Worm (Caenorhabditis elegans): ENCODE results near the gene T18D3.1.

Gene T18D3.1

DNA sequence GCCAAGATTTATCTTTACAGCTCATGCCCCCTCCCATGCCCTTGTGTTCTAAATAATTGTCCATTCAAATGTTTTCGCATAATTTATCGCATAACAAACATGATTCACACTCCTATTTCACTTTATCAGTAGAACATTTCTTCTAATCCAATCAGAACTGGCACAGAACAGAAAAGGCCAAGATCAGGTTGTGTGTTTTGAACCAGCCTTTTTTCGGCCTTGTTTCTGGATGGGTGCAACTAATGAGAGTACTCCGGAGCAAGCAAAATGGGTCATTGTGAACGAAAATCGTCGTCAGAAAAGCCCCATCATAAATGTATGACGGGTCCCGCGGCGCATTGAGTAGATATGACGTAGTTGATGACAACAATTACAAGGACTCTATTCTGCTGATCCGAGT is 36.6 kb downstream of the T18D3.1 start:
- TF ChIP-seq efl-1 (optimal IDR thresholded peaks at IDR 0.05) = no peak
- peak in 1 of 2 experiments; percentile 78 for TF ChIP-seq efl-1 (GFP tag; optimal IDR thresholded peaks at IDR 0.05 in 1 of 2)
- no peak for TF ChIP-seq elt-2 (tag; optimal IDR thresholded peaks at IDR 0.05)

DNA sequence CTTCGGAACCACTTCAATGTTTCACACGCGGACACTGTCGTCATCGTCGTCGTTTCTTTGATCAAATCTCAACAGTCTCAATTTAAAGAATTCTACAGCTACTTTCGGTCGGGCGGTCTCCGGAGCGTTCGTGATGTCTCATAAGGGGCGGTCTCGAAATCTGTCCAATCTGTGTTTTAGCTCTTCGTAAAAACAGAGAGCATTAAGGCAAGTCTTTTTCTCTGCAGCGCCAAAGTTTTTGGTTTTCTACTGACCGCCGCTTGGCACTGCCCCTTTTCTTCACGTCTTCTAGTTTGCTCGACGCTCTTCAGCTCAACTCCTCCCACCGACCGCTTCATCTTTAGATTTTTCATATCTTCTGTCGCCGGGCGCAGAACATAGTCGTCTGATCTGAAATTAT is 37.9 kb downstream of the T18D3.1 start, which contains the start of gene lips-1:
Gene lips-1, plus strand, starts transcription at position 301 of the 400 bp plus-strand sequence.
- TF ChIP-seq irx-1 (tag; optimal IDR thresholded peaks at IDR 0.05) = no peak
- TF ChIP-seq hlh-4 (tag; optimal IDR thresholded peaks at IDR 0.05) = no peak
- no peak for TF ChIP-seq mdl-1 (tag; optimal IDR thresholded peaks at IDR 0.05)
- TF ChIP-seq dpl-1 (GFP tag; optimal IDR thresholded peaks at IDR 0.05) = no peak

DNA sequence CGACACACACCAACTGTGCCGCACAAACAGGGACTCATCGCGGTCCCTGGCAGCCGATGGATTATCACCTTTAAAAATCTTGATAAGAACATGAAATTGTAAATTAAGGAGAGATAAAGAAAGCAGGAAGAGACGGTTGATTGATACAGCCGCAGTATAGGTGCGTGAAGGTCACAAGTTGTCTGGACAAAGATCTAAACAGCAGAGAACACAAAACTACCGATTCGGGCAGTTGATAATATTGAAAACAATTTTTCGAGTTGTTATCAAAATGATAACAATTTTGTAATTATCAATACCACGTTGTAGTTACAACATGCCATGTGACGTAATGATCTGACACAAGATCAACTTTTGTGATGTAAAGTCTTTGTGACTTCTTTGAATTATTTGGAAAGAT is 46.2 kb downstream of the T18D3.1 start:
- TF ChIP-seq ztf-4 (tag; optimal IDR thresholded peaks at IDR 0.05) (peak; percentile 25), fkh-10 (GFP tag; optimal IDR thresholded peaks at IDR 0.05) (no peak), C34B4.2 (tag; optimal IDR thresholded peaks at IDR 0.05) (no peak), C16A3.4 (tag; optimal IDR thresholded peaks at IDR 0.05) (peak; percentile 50), dpl-1 (GFP tag; optimal IDR thresholded peaks at IDR 0.05) (peak in 2 of 3 experiments; percentile 14 to 39), nhr-90 (tag; optimal IDR thresholded peaks at IDR 0.05; ENCODE audit: poor library complexity) (peak; percentile 93), irx-1 (tag; optimal IDR thresholded peaks at IDR 0.05) (peak; percentile 18), mef-2 (tag; optimal IDR thresholded peaks at IDR 0.05) (no peak), blmp-1 (tag; optimal IDR thresholded peaks at IDR 0.05) (peak; percentile 85), mdl-1 (tag; optimal IDR thresholded peaks at IDR 0.05) (peak in 1 of 2 experiments; percentile 80), ztf-11 (tag; optimal IDR thresholded peaks at IDR 0.05) (no peak), unc-62 (GFP tag; optimal IDR thresholded peaks at IDR 0.05) (no peak), rnt-1 (tag; optimal IDR thresholded peaks at IDR 0.05) (peak; percentile 28), lin-14 (GFP tag; optimal IDR thresholded peaks at IDR 0.05) (peak; percentile 88), F16B12.6 (tag; optimal IDR thresholded peaks at IDR 0.05) (no peak), ceh-90 (tag; optimal IDR thresholded peaks at IDR 0.05) (no peak), efl-3 (GFP tag; optimal IDR thresholded peaks at IDR 0.05) (peak; percentile 32), lin-15B (tag; optimal IDR thresholded peaks at IDR 0.05) (no peak), sup-37 (GFP tag; optimal IDR thresholded peaks at IDR 0.05) (no peak), C04F5.9 (tag; optimal IDR thresholded peaks at IDR 0.05) (no peak), ets-5 (GFP tag; IDR thresholded peaks at IDR 0.05) (no peak), lin-39 (tag; optimal IDR thresholded peaks at IDR 0.05) (no peak), nhr-76 (tag; optimal IDR thresholded peaks at IDR 0.05) (no peak), egl-27 (tag; optimal IDR thresholded peaks at IDR 0.05) (peak; percentile 40 to 65), pqm-1 (tag; optimal IDR thresholded peaks at IDR 0.05) (no peak), unc-30 (tag; optimal IDR thresholded peaks at IDR 0.05) (no peak), nhr-71 (tag; optimal IDR thresholded peaks at IDR 0.05) (peak; percentile 95), alr-1 (tag; optimal IDR thresholded peaks at IDR 0.05; ENCODE audit: borderline replicate concordance) (no peak), egl-13 (tag; optimal IDR thresholded peaks at IDR 0.05) (no peak), fkh-8 (tag; optimal IDR thresholded peaks at IDR 0.05) (no peak), vab-15 (tag; optimal IDR thresholded peaks at IDR 0.05) (no peak), nhr-237 (tag; optimal IDR thresholded peaks at IDR 0.05) (no peak), nhr-84 (tag; optimal IDR thresholded peaks at IDR 0.05) (no peak), snu-23 (GFP tag; optimal IDR thresholded peaks at IDR 0.05) (peak; percentile 81), ceh-88 (GFP tag; IDR thresholded peaks at IDR 0.05) (peak; percentile 55), efl-1 (optimal IDR thresholded peaks at IDR 0.05) (no peak), efl-1 (GFP tag; optimal IDR thresholded peaks at IDR 0.05 in 1 of 2) (peak in 1 of 2 experiments; percentile 80), tlp-1 (tag; optimal IDR thresholded peaks at IDR 0.05) (no peak), isw-1 (GFP tag; IDR thresholded peaks at IDR 0.05) (no peak), ceh-63 (GFP tag; optimal IDR thresholded peaks at IDR 0.05) (no peak), skn-1 (tag; optimal IDR thresholded peaks at IDR 0.05) (no peak), nhr-28 (tag; optimal IDR thresholded peaks at IDR 0.05) (no peak), fkh-4 (tag; optimal IDR thresholded peaks at IDR 0.05; ENCODE audit: borderline replicate concordance) (no peak), swsn-7 (tag; optimal IDR thresholded peaks at IDR 0.05) (peak; percentile 23), unc-98 (GFP tag; IDR thresholded peaks at IDR 0.05) (no peak), nhr-77 (tag; optimal IDR thresholded peaks at IDR 0.05) (peak; percentile 36), sptf-1 (tag; optimal IDR thresholded peaks at IDR 0.05) (no peak)

Measured in whole organism, L1 larva.